Worm (Caenorhabditis elegans): ENCODE measurements around the gene srd-25.

- TF ChIP-seq dao-5 (tag; optimal IDR thresholded peaks at IDR 0.05) (no peak), W03F9.2 (tag; optimal IDR thresholded peaks at IDR 0.05) (no peak)
These were observed 13.6 kb downstream of the srd-25 start, which contains the start of gene str-47 for ce11 chrV:7645454-7645853.

Measured in whole organism, L4/young adult.